Fruit fly (Drosophila melanogaster) whole organism, embryonic: Measurements from ENCODE around the gene Or94b.

Experiments
- ATbp ChIP-seq: fragments of 200-800 bp; sonication (Bioruptor generic); optimal IDR thresholded peaks from 2 replicates; lab custom pipeline; 2017; ENCODE audit warnings: missing biosample characterization, mild to moderate bottlenecking, missing genetic modification characterization, missing genetic modification reagents
- C15 ChIP-seq: fragments of 200-800 bp; sonication (Bioruptor generic); IDR thresholded peaks from 3 replicates; pipeline ENCODE4 v1.3.6; 2022; ENCODE audit warnings: missing biosample characterization, missing genetic modification characterization
- CG10979 ChIP-seq: fragments of 200-800 bp; sonication (Bioruptor generic); optimal IDR thresholded peaks from 2 replicates; lab custom pipeline; 2018; ENCODE audit warnings: missing biosample characterization, mild to moderate bottlenecking, missing genetic modification characterization, moderate library complexity
- CG11696 ChIP-seq: fragments of 200-800 bp; sonication (Bioruptor generic); IDR thresholded peaks from 2 replicates; pipeline ENCODE4 v1.3.6; 2022; ENCODE audit warnings: missing biosample characterization, missing genetic modification characterization
- CG13287 ChIP-seq: fragments of 200-800 bp; sonication (Bioruptor generic); IDR thresholded peaks from 2 replicates; pipeline ENCODE4 v1.3.6; 2022; ENCODE audit warnings: missing biosample characterization, missing genetic modification characterization; ENCODE audit not compliant: partially characterized antibody
- CG15011 ChIP-seq: fragments of 200-800 bp; sonication (Bioruptor generic); optimal IDR thresholded peaks from 3 replicates; lab custom pipeline; 2018; ENCODE audit warnings: missing biosample characterization, mild to moderate bottlenecking, missing genetic modification characterization
- CG16779 ChIP-seq: fragments of 200-800 bp; sonication (Bioruptor generic); IDR thresholded peaks from 2 replicates; pipeline ENCODE4 v1.3.6; 2022; ENCODE audit warnings: missing biosample characterization, missing genetic modification characterization
- CG2202 ChIP-seq: fragments of 200-800 bp; sonication (Bioruptor generic); optimal IDR thresholded peaks from 2 replicates; lab custom pipeline; 2018; ENCODE audit warnings: missing biosample characterization, mild to moderate bottlenecking, missing genetic modification characterization
- CG2889 ChIP-seq: fragments of 200-800 bp; sonication (Bioruptor generic); IDR thresholded peaks from 3 replicates; pipeline ENCODE4 v1.3.6; 2022; ENCODE audit warnings: missing biosample characterization, missing genetic modification characterization
- CG33213 ChIP-seq: fragments of 200-800 bp; sonication (Bioruptor generic); optimal IDR thresholded peaks from 3 replicates; lab custom pipeline; 2016; ENCODE audit warnings: missing biosample characterization, missing genetic modification characterization
- CG33557 ChIP-seq: fragments of 200-800 bp; sonication (Bioruptor generic); optimal IDR thresholded peaks from 2 replicates; lab custom pipeline; 2019; ENCODE audit warnings: missing biosample characterization, mild to moderate bottlenecking, missing genetic modification characterization, moderate library complexity
- CG3847 ChIP-seq: fragments of 200-800 bp; sonication (Bioruptor generic); IDR thresholded peaks from 2 replicates; pipeline ENCODE4 v1.3.6; 2022; ENCODE audit warnings: missing biosample characterization, missing genetic modification characterization
- CG4707 ChIP-seq: fragments of 200-800 bp; sonication (Bioruptor generic); optimal IDR thresholded peaks from 2 replicates; lab custom pipeline; 2018; ENCODE audit warnings: missing biosample characterization, mild to moderate bottlenecking, missing genetic modification characterization, moderate library complexity
- CG5953 ChIP-seq: fragments of 200-800 bp; sonication (Bioruptor generic); IDR thresholded peaks from 2 replicates; pipeline ENCODE4 v1.3.6; 2022; ENCODE audit warnings: missing biosample characterization, missing genetic modification characterization
- CG6683 ChIP-seq: fragments of 200-800 bp; sonication (Bioruptor generic); optimal IDR thresholded peaks from 2 replicates; lab custom pipeline; 2017; ENCODE audit warnings: missing biosample characterization, mild to moderate bottlenecking, missing genetic modification characterization, missing genetic modification reagents
- CG7556 ChIP-seq: fragments of 200-800 bp; sonication (Bioruptor generic); optimal IDR thresholded peaks from 2 replicates; lab custom pipeline; 2017; ENCODE audit warnings: missing biosample characterization, mild to moderate bottlenecking, missing genetic modification characterization
- CG9727 ChIP-seq: fragments of 200-800 bp; sonication (Bioruptor generic); optimal IDR thresholded peaks from 3 replicates; lab custom pipeline; 2017; ENCODE audit warnings: missing biosample characterization, mild to moderate bottlenecking, missing genetic modification characterization
- CrebB ChIP-seq: fragments of 200-800 bp; sonication (Bioruptor generic); optimal IDR thresholded peaks from 3 replicates; lab custom pipeline; 2018; ENCODE audit warnings: missing biosample characterization, mild to moderate bottlenecking, missing genetic modification characterization
- D19A ChIP-seq: fragments of 200-800 bp; optimal IDR thresholded peaks from 3 replicates; lab custom pipeline; 2019; ENCODE audit warnings: missing biosample characterization, mild to moderate bottlenecking, missing genetic modification characterization, moderate library complexity
- E2f2 ChIP-seq: fragments of 200-800 bp; sonication (Bioruptor generic); IDR thresholded peaks from 2 replicates; pipeline ENCODE4 v1.3.6; 2022; ENCODE audit warnings: missing biosample characterization, missing genetic modification characterization
- Eip74EF ChIP-seq, 2 experiments: fragments of 200-800 bp in 1 of 2; fragments of >200 bp in 1 of 2; sonication (Bioruptor generic) in 1 of 2; optimal IDR thresholded peaks; 2 replicates each; lab custom pipeline; 2017 to 2019; ENCODE audit warnings: missing biosample characterization in 2 of 2, missing genetic modification characterization in 2 of 2, mild to moderate bottlenecking in 1 of 2, moderate library complexity in 1 of 2
- Ets97D ChIP-seq: fragments of 200-800 bp; sonication (Bioruptor generic); optimal IDR thresholded peaks from 3 replicates; lab custom pipeline; 2016; ENCODE audit warnings: missing biosample characterization, missing genetic modification characterization
- H2.0 ChIP-seq: fragments of 200-800 bp; sonication (Bioruptor generic); IDR thresholded peaks from 2 replicates; pipeline ENCODE4 v1.3.6; 2022; ENCODE audit warnings: missing biosample characterization, missing genetic modification characterization
- HHEX ChIP-seq: fragments of 200-800 bp; sonication (Bioruptor generic); optimal IDR thresholded peaks from 3 replicates; lab custom pipeline; 2017; ENCODE audit warnings: missing biosample characterization, mild to moderate bottlenecking, missing genetic modification characterization, missing genetic modification reagents
- Hr78 ChIP-seq, 2 experiments: fragments of 200-800 bp in 1 of 2; fragments of >200 bp in 1 of 2; sonication (Bioruptor generic) in 1 of 2; optimal IDR thresholded peaks; 2 replicates each; lab custom pipeline; 2017 to 2019; ENCODE audit warnings: missing biosample characterization in 2 of 2, missing genetic modification characterization in 2 of 2, mild to moderate bottlenecking in 1 of 2, moderate library complexity in 1 of 2
- MTF-1 ChIP-seq: fragments of 200-800 bp; sonication (Bioruptor generic); optimal IDR thresholded peaks from 2 replicates; lab custom pipeline; 2018; ENCODE audit warnings: missing biosample characterization, mild to moderate bottlenecking, missing genetic modification characterization, borderline replicate concordance
- Mad ChIP-seq: fragments of 200-800 bp; sonication (Bioruptor generic); optimal IDR thresholded peaks from 2 replicates; lab custom pipeline; 2016; ENCODE audit warnings: missing biosample characterization, missing genetic modification characterization
- Oli ChIP-seq: fragments of 200-800 bp; sonication (Bioruptor generic); optimal IDR thresholded peaks from 2 replicates; lab custom pipeline; 2018; ENCODE audit warnings: missing biosample characterization, mild to moderate bottlenecking, missing genetic modification characterization, moderate library complexity
- Side ChIP-seq: fragments of 200-800 bp; sonication (Bioruptor generic); optimal IDR thresholded peaks from 2 replicates; lab custom pipeline; 2016; ENCODE audit warnings: missing biosample characterization, missing genetic modification characterization
- Xbp1 ChIP-seq: fragments of 200-800 bp; sonication (Bioruptor generic); optimal IDR thresholded peaks from 3 replicates; lab custom pipeline; 2016; ENCODE audit warnings: missing biosample characterization, mild to moderate bottlenecking, missing genetic modification characterization
- Xrp1 ChIP-seq: fragments of 200-800 bp; sonication (Bioruptor generic); IDR thresholded peaks from 2 replicates; pipeline ENCODE4 v1.3.6; 2022; ENCODE audit warnings: missing biosample characterization, missing genetic modification characterization
- al ChIP-seq: fragments of 200-800 bp; sonication (Bioruptor generic); IDR thresholded peaks from 2 replicates; pipeline ENCODE4 v1.3.6; 2022; ENCODE audit warnings: missing biosample characterization, missing genetic modification characterization
- ap ChIP-seq: fragments of 200-800 bp; sonication (Bioruptor generic); IDR thresholded peaks from 2 replicates; pipeline ENCODE4 v1.3.6; 2022; ENCODE audit warnings: missing biosample characterization, missing genetic modification characterization
- az2 ChIP-seq: fragments of 200-800 bp; sonication (Bioruptor generic); optimal IDR thresholded peaks from 3 replicates; lab custom pipeline; 2016; ENCODE audit warnings: missing biosample characterization, missing genetic modification characterization
- chif ChIP-seq, 2 experiments: fragments of 200-800 bp; sonication (Bioruptor generic); optimal IDR thresholded peaks; 3 replicates each; lab custom pipeline; 2016; ENCODE audit warnings: missing biosample characterization in 2 of 2, missing genetic modification characterization in 2 of 2
- danr ChIP-seq: fragments of 200-800 bp; sonication (Bioruptor generic); IDR thresholded peaks from 2 replicates; pipeline ENCODE4 v1.3.6; 2022; ENCODE audit warnings: missing biosample characterization, missing genetic modification characterization
- dm ChIP-seq: fragments of 200-800 bp; sonication (Bioruptor generic); optimal IDR thresholded peaks from 3 replicates; lab custom pipeline; 2016; ENCODE audit warnings: missing biosample characterization, missing genetic modification characterization
- dysf ChIP-seq: fragments of 200-800 bp; sonication (Bioruptor generic); IDR thresholded peaks from 3 replicates; pipeline ENCODE4 v1.3.6; 2022; ENCODE audit warnings: missing biosample characterization, missing genetic modification characterization
- hbn ChIP-seq: fragments of 200-800 bp; sonication (Bioruptor generic); IDR thresholded peaks from 2 replicates; pipeline ENCODE4 v1.3.6; 2022; ENCODE audit warnings: missing biosample characterization, missing genetic modification characterization; ENCODE audit not compliant: partially characterized antibody
- jigr1 ChIP-seq: fragments of 200-800 bp; sonication (Bioruptor generic); IDR thresholded peaks from 3 replicates; pipeline ENCODE4 v1.3.6; 2022; ENCODE audit warnings: missing biosample characterization, missing genetic modification characterization
- kah ChIP-seq: fragments of 200-800 bp; sonication (Bioruptor generic); optimal IDR thresholded peaks from 2 replicates; lab custom pipeline; 2018; ENCODE audit warnings: missing biosample characterization, mild to moderate bottlenecking, missing genetic modification characterization
- org-1 ChIP-seq: fragments of 200-800 bp; sonication (Bioruptor generic); optimal IDR thresholded peaks from 2 replicates; lab custom pipeline; 2017; ENCODE audit warnings: missing biosample characterization, missing genetic modification characterization
- pb ChIP-seq: fragments of 200-800 bp; sonication (Bioruptor generic); optimal IDR thresholded peaks from 3 replicates; lab custom pipeline; 2016; ENCODE audit warnings: missing biosample characterization, missing genetic modification characterization
- run ChIP-seq: fragments of 200-800 bp; sonication (Bioruptor generic); optimal IDR thresholded peaks from 3 replicates; lab custom pipeline; 2018; ENCODE audit warnings: missing biosample characterization, mild to moderate bottlenecking, missing genetic modification characterization
- schlank ChIP-seq: fragments of 200-800 bp; sonication (Bioruptor generic); optimal IDR thresholded peaks from 2 replicates; lab custom pipeline; 2018; ENCODE audit warnings: missing biosample characterization, mild to moderate bottlenecking, missing genetic modification characterization
- sob ChIP-seq: fragments of 200-800 bp; sonication (Bioruptor generic); IDR thresholded peaks from 2 replicates; pipeline ENCODE4 v1.3.6; 2022; ENCODE audit warnings: missing biosample characterization, missing genetic modification characterization
- stc ChIP-seq: fragments of 200-800 bp; sonication (Bioruptor generic); IDR thresholded peaks from 2 replicates; pipeline ENCODE4 v1.3.6; 2022; ENCODE audit warnings: missing biosample characterization, missing genetic modification characterization
- tap ChIP-seq: fragments of 200-800 bp; optimal IDR thresholded peaks from 3 replicates; lab custom pipeline; 2019; ENCODE audit warnings: missing biosample characterization, mild to moderate bottlenecking, missing genetic modification characterization, moderate library complexity
- trh ChIP-seq: fragments of 200-800 bp; sonication (Bioruptor generic); optimal IDR thresholded peaks from 2 replicates; lab custom pipeline; 2016; ENCODE audit warnings: missing biosample characterization, missing genetic modification characterization
- tup ChIP-seq: fragments of 200-800 bp; sonication (Bioruptor generic); optimal IDR thresholded peaks from 2 replicates; lab custom pipeline; 2016; ENCODE audit warnings: missing biosample characterization, mild to moderate bottlenecking, missing genetic modification characterization, moderate library complexity
- wek ChIP-seq: fragments of 200-800 bp; sonication (Bioruptor generic); optimal IDR thresholded peaks from 3 replicates; lab custom pipeline; 2018; ENCODE audit warnings: missing biosample characterization, mild to moderate bottlenecking, missing genetic modification characterization, moderate library complexity

The Or94b gene

DNA sequence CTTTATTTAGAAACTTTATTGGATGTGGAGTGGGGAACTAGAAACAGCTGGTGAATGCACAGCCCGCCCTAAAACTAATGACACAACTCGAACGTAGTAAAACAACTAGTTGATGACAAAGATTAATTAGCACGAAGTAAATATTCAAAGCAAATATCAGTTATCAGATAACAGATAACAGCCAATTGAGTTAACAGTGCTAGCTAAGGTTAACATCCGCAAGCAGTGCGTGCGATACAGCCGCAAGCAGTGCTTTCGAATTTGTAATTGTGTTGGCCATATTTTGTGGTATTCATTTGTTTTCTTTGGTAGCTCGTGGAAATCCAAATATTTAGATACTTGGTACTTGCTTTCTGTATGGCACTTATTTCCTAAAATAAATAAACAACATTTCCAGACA lies 24.4 kb downstream of the Or94b start (continued):
- TF ChIP-seq schlank (tag; lab: Kevin White, UChicago) (peak; percentile 30), dysf (GFP tag; lab: Robert Waterston, UW) (no peak; the same call in 2 of the 3 replicates), hbn (GFP tag; lab: Robert Waterston, UW) (no peak), stc (GFP tag; lab: Robert Waterston, UW) (no peak), CG16779 (GFP tag; lab: Robert Waterston, UW) (no peak), danr (no peak), CG5953 (GFP tag; lab: Robert Waterston, UW) (no peak), CG33213 (no peak), al (GFP tag; lab: Robert Waterston, UW) (no peak), tap (no peak), CG15011 (GFP tag; lab: Kevin White, UChicago) (no peak), org-1 (GFP tag; lab: Kevin White, UChicago) (no peak), ATbp (GFP tag; lab: Kevin White, UChicago) (peak; percentile 43), CG7556 (GFP tag; lab: Kevin White, UChicago) (no peak), D19A (tag; lab: Kevin White, UChicago) (no peak), CG10979 (tag; lab: Kevin White, UChicago) (no peak), trh (GFP tag; lab: Kevin White, UChicago) (no peak), chif (GFP tag; optimal IDR thresholded peaks at IDR 0.05; lab: Kevin White, UChicago) (no peak), kah (no peak), wek (GFP tag; lab: Kevin White, UChicago) (peak; percentile 45), Hr78 (GFP tag; optimal IDR thresholded peaks at IDR 0.05; lab: Kevin White, UChicago) (no peak), run (tag; lab: Kevin White, UChicago) (no peak), sob (GFP tag; lab: Robert Waterston, UW) (no peak), CG6683 (GFP tag; lab: Kevin White, UChicago) (no peak), C15 (no peak), Oli (tag; lab: Kevin White, UChicago) (no peak), CrebB (peak; percentile 1), dm (no peak), CG2889 (no peak), tup (GFP tag; lab: Kevin White, UChicago) (no peak), H2.0 (GFP tag; lab: Robert Waterston, UW) (no peak), CG33557 (no peak), jigr1 (GFP tag; lab: Robert Waterston, UW) (no peak), CG2202 (tag; lab: Kevin White, UChicago) (no peak), Xbp1 (GFP tag; lab: Kevin White, UChicago) (no peak), CG11696 (GFP tag; lab: Robert Waterston, UW) (0 out of 2 replicates have a peak, but pooled peaks have one; percentile 32), CG9727 (GFP tag; lab: Kevin White, UChicago) (no peak), MTF-1 (peak; percentile 4), CG13287 (GFP tag; lab: Robert Waterston, UW) (peak; percentile 17; the same call in 1 of the 2 replicates), Side (GFP tag; lab: Kevin White, UChicago) (no peak), CG3847 (0 out of 2 replicates have a peak, but pooled peaks have one; percentile 7), pb (GFP tag; lab: Kevin White, UChicago) (no peak), az2 (no peak), ap (GFP tag; lab: Robert Waterston, UW) (no peak), Eip74EF (GFP tag; optimal IDR thresholded peaks at IDR 0.05; lab: Kevin White, UChicago) (peak in 1 of 2 experiments; percentile 52), Xrp1 (no peak), E2f2 (GFP tag; lab: Robert Waterston, UW) (no peak), HHEX (GFP tag; lab: Kevin White, UChicago) (no peak), Mad (GFP tag; lab: Kevin White, UChicago) (no peak), CG4707 (GFP tag; lab: Kevin White, UChicago) (no peak), Ets97D (GFP tag; lab: Kevin White, UChicago) (no peak)
